Fruit fly (Drosophila melanogaster) whole organism, embryonic: Measurements from ENCODE around the gene Neurl4.
A peak's percentile ranks its signal among the peaks of the same experiment; 100 is the strongest.

Experiments used
- CG10431 ChIP-seq: fragments of 200-800 bp; sonication (Bioruptor generic); optimal IDR thresholded peaks from 3 replicates; lab custom pipeline; 2018; ENCODE audit warnings: missing biosample characterization, mild to moderate bottlenecking, missing genetic modification characterization
- CG10543 ChIP-seq: fragments of 200-800 bp; sonication (Bioruptor generic); optimal IDR thresholded peaks from 3 replicates; lab custom pipeline; 2017; ENCODE audit warnings: missing biosample characterization, mild to moderate bottlenecking, missing genetic modification characterization, moderate library complexity
- CG10654 ChIP-seq: fragments of 200-800 bp; sonication (Bioruptor generic); optimal IDR thresholded peaks from 2 replicates; lab custom pipeline; 2016; ENCODE audit warnings: missing biosample characterization, missing genetic modification characterization
- CG12299 ChIP-seq: fragments of 200-800 bp; sonication (Bioruptor generic); optimal IDR thresholded peaks from 2 replicates; lab custom pipeline; 2018; ENCODE audit warnings: missing biosample characterization, mild to moderate bottlenecking, missing genetic modification characterization
- CG12769 ChIP-seq: fragments of 200-800 bp; sonication (Bioruptor generic); optimal IDR thresholded peaks from 2 replicates; lab custom pipeline; 2019; ENCODE audit warnings: missing biosample characterization, mild to moderate bottlenecking, missing genetic modification characterization, moderate library complexity
- CG15269 ChIP-seq: fragments of 200-800 bp; sonication (Bioruptor generic); optimal IDR thresholded peaks from 2 replicates; lab custom pipeline; 2018; ENCODE audit warnings: missing biosample characterization, mild to moderate bottlenecking, missing genetic modification characterization, moderate library complexity
- CG18764 ChIP-seq: fragments of 200-800 bp; sonication (Bioruptor generic); optimal IDR thresholded peaks from 3 replicates; lab custom pipeline; 2016; ENCODE audit warnings: missing biosample characterization, missing genetic modification characterization
- CG32532 ChIP-seq: fragments of 200-800 bp; sonication (Bioruptor generic); IDR thresholded peaks from 2 replicates; pipeline ENCODE4 v1.3.6; 2022; ENCODE audit warnings: missing biosample characterization, missing genetic modification characterization
- CG4404 ChIP-seq: fragments of 200-800 bp; sonication (Bioruptor generic); IDR thresholded peaks from 2 replicates; pipeline ENCODE4 v1.3.6; 2022; ENCODE audit warnings: missing biosample characterization, missing genetic modification characterization
- CG6272 ChIP-seq: fragments of 200-800 bp; sonication (Bioruptor generic); IDR thresholded peaks from 2 replicates; pipeline ENCODE4 v1.3.6; 2022; ENCODE audit warnings: missing biosample characterization, missing genetic modification characterization
- CG6654 ChIP-seq: fragments of 200-800 bp; sonication (Bioruptor generic); optimal IDR thresholded peaks from 2 replicates; lab custom pipeline; 2017; ENCODE audit warnings: missing biosample characterization, mild to moderate bottlenecking, missing genetic modification characterization
- CG6791 ChIP-seq: fragments of 200-800 bp; sonication (Bioruptor generic); IDR thresholded peaks from 3 replicates; pipeline ENCODE4 v1.3.6; 2022; ENCODE audit warnings: missing biosample characterization, missing genetic modification characterization; ENCODE audit not compliant: partially characterized antibody
- CG6813 ChIP-seq: fragments of 200-800 bp; sonication (Bioruptor generic); optimal IDR thresholded peaks from 2 replicates; lab custom pipeline; 2017; ENCODE audit warnings: missing biosample characterization, missing genetic modification characterization, mild to moderate bottlenecking, moderate library complexity, missing genetic modification reagents
- CG8089 ChIP-seq: fragments of 200-800 bp; sonication (Bioruptor generic); optimal IDR thresholded peaks from 3 replicates; lab custom pipeline; 2016; ENCODE audit warnings: missing biosample characterization, missing genetic modification characterization
- CG8359 ChIP-seq: fragments of 200-800 bp; sonication (Bioruptor generic); optimal IDR thresholded peaks from 2 replicates; lab custom pipeline; 2017; ENCODE audit warnings: missing biosample characterization, mild to moderate bottlenecking, missing genetic modification characterization, borderline replicate concordance
- CG8765 ChIP-seq: fragments of 200-800 bp; sonication (Bioruptor generic); IDR thresholded peaks from 2 replicates; pipeline ENCODE4 v1.3.6; 2022; ENCODE audit warnings: missing biosample characterization, missing genetic modification characterization
- CG9609 ChIP-seq: fragments of 200-800 bp; sonication (Bioruptor generic); optimal IDR thresholded peaks from 3 replicates; lab custom pipeline; 2016; ENCODE audit warnings: missing biosample characterization, missing genetic modification characterization
- CHES-1-like ChIP-seq: fragments of 200-800 bp; sonication (Bioruptor generic); optimal IDR thresholded peaks from 2 replicates; lab custom pipeline; 2016; ENCODE audit warnings: missing biosample characterization, missing genetic modification characterization
- D ChIP-seq, 2 experiments: fragments of 200-800 bp in 1 of 2; fragments of >200 bp in 1 of 2; sonication (Bioruptor generic) in 1 of 2; optimal IDR thresholded peaks; 2 replicates in 1 of 2; 3 replicates in 1 of 2; lab custom pipeline; 2017; ENCODE audit warnings: mild to moderate bottlenecking in 1 of 2, missing biosample characterization in 1 of 2, missing genetic modification characterization in 1 of 2, missing genetic modification reagents in 1 of 2
- Dip3 ChIP-seq: fragments of 200-800 bp; sonication (Bioruptor generic); optimal IDR thresholded peaks from 3 replicates; lab custom pipeline; 2016; ENCODE audit warnings: missing biosample characterization, missing genetic modification characterization
- Doc2 ChIP-seq: fragments of 200-800 bp; sonication (Bioruptor generic); IDR thresholded peaks from 2 replicates; pipeline ENCODE4 v1.3.6; 2022; ENCODE audit warnings: missing biosample characterization, missing genetic modification characterization
- Doc3 ChIP-seq: fragments of 200-800 bp; sonication (Bioruptor generic); IDR thresholded peaks from 3 replicates; pipeline ENCODE4 v1.3.6; 2022; ENCODE audit warnings: missing biosample characterization, missing genetic modification characterization; ENCODE audit not compliant: partially characterized antibody
- Dp ChIP-seq: fragments of 200-800 bp; sonication (Bioruptor generic); optimal IDR thresholded peaks from 2 replicates; lab custom pipeline; 2018; ENCODE audit warnings: missing biosample characterization, mild to moderate bottlenecking, missing genetic modification characterization, moderate library complexity
- Dref ChIP-seq: fragments of 200-800 bp; sonication (Bioruptor generic); IDR thresholded peaks from 2 replicates; pipeline ENCODE4 v1.3.6; 2022; ENCODE audit warnings: missing biosample characterization, missing genetic modification characterization
- Eip74EF ChIP-seq, 2 experiments: fragments of 200-800 bp in 1 of 2; fragments of >200 bp in 1 of 2; sonication (Bioruptor generic) in 1 of 2; optimal IDR thresholded peaks; 2 replicates each; lab custom pipeline; 2017 to 2019; ENCODE audit warnings: missing biosample characterization in 2 of 2, missing genetic modification characterization in 2 of 2, mild to moderate bottlenecking in 1 of 2, moderate library complexity in 1 of 2
- Fer1 ChIP-seq: fragments of 200-800 bp; sonication (Bioruptor generic); optimal IDR thresholded peaks from 2 replicates; lab custom pipeline; 2017; ENCODE audit warnings: missing biosample characterization, mild to moderate bottlenecking, missing genetic modification characterization
- H2.0 ChIP-seq: fragments of 200-800 bp; sonication (Bioruptor generic); IDR thresholded peaks from 2 replicates; pipeline ENCODE4 v1.3.6; 2022; ENCODE audit warnings: missing biosample characterization, missing genetic modification characterization
- Hey ChIP-seq: fragments of 200-800 bp; sonication (Bioruptor generic); optimal IDR thresholded peaks from 3 replicates; lab custom pipeline; 2018; ENCODE audit warnings: missing biosample characterization, mild to moderate bottlenecking, missing genetic modification characterization
- Hmr ChIP-seq: fragments of 200-800 bp; sonication (Bioruptor generic); optimal IDR thresholded peaks from 3 replicates; lab custom pipeline; 2017; ENCODE audit warnings: mild to moderate bottlenecking, missing biosample characterization, missing genetic modification reagents, missing genetic modification characterization
- Hr78 ChIP-seq, 2 experiments: fragments of 200-800 bp in 1 of 2; fragments of >200 bp in 1 of 2; sonication (Bioruptor generic) in 1 of 2; optimal IDR thresholded peaks; 2 replicates each; lab custom pipeline; 2017 to 2019; ENCODE audit warnings: missing biosample characterization in 2 of 2, missing genetic modification characterization in 2 of 2, mild to moderate bottlenecking in 1 of 2, moderate library complexity in 1 of 2
- Lim3 ChIP-seq: fragments of 200-800 bp; sonication (Bioruptor generic); IDR thresholded peaks from 2 replicates; pipeline ENCODE4 v1.3.6; 2022; ENCODE audit warnings: missing biosample characterization, missing genetic modification characterization
- Lpt ChIP-seq: fragments of >200 bp; optimal IDR thresholded peaks from 2 replicates; lab custom pipeline; 2018; ENCODE audit warnings: missing biosample characterization, missing genetic modification characterization
- NFAT ChIP-seq: fragments of 200-800 bp; sonication (Bioruptor generic); IDR thresholded peaks from 2 replicates; pipeline ENCODE4 v1.3.6; 2022; ENCODE audit warnings: missing biosample characterization, missing genetic modification characterization
- Trl ChIP-seq, 3 experiments: fragments of >200 bp in 2 of 3; fragments of 200-800 bp in 1 of 3; sonication (Bioruptor generic) in 1 of 3; optimal IDR thresholded peaks; 2 replicates in 1 of 3; 3 replicates in 2 of 3; lab custom pipeline; 2016 to 2017; ENCODE audit warnings: missing biosample characterization in 1 of 3, missing genetic modification characterization in 1 of 3
- Xbp1 ChIP-seq: fragments of 200-800 bp; sonication (Bioruptor generic); optimal IDR thresholded peaks from 3 replicates; lab custom pipeline; 2016; ENCODE audit warnings: missing biosample characterization, mild to moderate bottlenecking, missing genetic modification characterization
- Xrp1 ChIP-seq: fragments of 200-800 bp; sonication (Bioruptor generic); IDR thresholded peaks from 2 replicates; pipeline ENCODE4 v1.3.6; 2022; ENCODE audit warnings: missing biosample characterization, missing genetic modification characterization
- ap ChIP-seq: fragments of 200-800 bp; sonication (Bioruptor generic); IDR thresholded peaks from 2 replicates; pipeline ENCODE4 v1.3.6; 2022; ENCODE audit warnings: missing biosample characterization, missing genetic modification characterization
- cas ChIP-seq: fragments of 200-800 bp; sonication (Bioruptor generic); IDR thresholded peaks from 2 replicates; pipeline ENCODE4 v1.3.6; 2022; ENCODE audit warnings: missing biosample characterization, missing genetic modification characterization
- fd102C ChIP-seq: fragments of 200-800 bp; sonication (Bioruptor generic); optimal IDR thresholded peaks from 2 replicates; lab custom pipeline; 2018; ENCODE audit warnings: missing biosample characterization, mild to moderate bottlenecking, missing genetic modification characterization, moderate library complexity
- gsb-n ChIP-seq: fragments of 200-800 bp; sonication (Bioruptor generic); optimal IDR thresholded peaks from 3 replicates; lab custom pipeline; 2018; ENCODE audit warnings: missing biosample characterization, mild to moderate bottlenecking, missing genetic modification characterization
- lab ChIP-seq: fragments of 200-800 bp; sonication (Bioruptor generic); optimal IDR thresholded peaks from 3 replicates; lab custom pipeline; 2017; ENCODE audit warnings: missing biosample characterization, missing genetic modification characterization, mild to moderate bottlenecking, moderate library complexity, missing genetic modification reagents
- lov ChIP-seq, 2 experiments: fragments of 200-800 bp in 1 of 2; fragments of >200 bp in 1 of 2; sonication (Bioruptor generic) in 1 of 2; IDR thresholded peaks in 1 of 2; optimal IDR thresholded peaks in 1 of 2; 2 replicates in 1 of 2; 3 replicates in 1 of 2; pipeline versions ENCODE4 v1.3.6 to Lab custom; 2017 to 2022; ENCODE audit warnings: missing biosample characterization in 1 of 2, missing genetic modification characterization in 1 of 2
- run ChIP-seq: fragments of 200-800 bp; sonication (Bioruptor generic); optimal IDR thresholded peaks from 3 replicates; lab custom pipeline; 2018; ENCODE audit warnings: missing biosample characterization, mild to moderate bottlenecking, missing genetic modification characterization
- sim ChIP-seq: fragments of 200-800 bp; sonication (Bioruptor generic); IDR thresholded peaks from 2 replicates; pipeline ENCODE4 v1.3.6; 2022; ENCODE audit warnings: missing biosample characterization, missing genetic modification characterization
- tna ChIP-seq: fragments of 200-800 bp; sonication (Bioruptor generic); IDR thresholded peaks from 2 replicates; pipeline ENCODE4 v1.3.6; 2022; ENCODE audit warnings: missing biosample characterization, missing genetic modification characterization; ENCODE audit not compliant: partially characterized antibody
- twi ChIP-seq: fragments of 200-800 bp; optimal IDR thresholded peaks from 2 replicates; lab custom pipeline; 2019; ENCODE audit warnings: missing biosample characterization, mild to moderate bottlenecking, missing genetic modification characterization, moderate library complexity
- vfl ChIP-seq: fragments of 200-800 bp; sonication (Bioruptor generic); optimal IDR thresholded peaks from 2 replicates; lab custom pipeline; 2016; ENCODE audit warnings: missing biosample characterization, missing genetic modification characterization
- zen ChIP-seq: fragments of 200-800 bp; sonication (Bioruptor generic); optimal IDR thresholded peaks from 3 replicates; lab custom pipeline; 2018; ENCODE audit warnings: missing biosample characterization, mild to moderate bottlenecking, missing genetic modification characterization, moderate library complexity

The Neurl4 gene

dm6 chr3L:14049620-14050253 is at the start of gene Neurl4 (continued):
- TF ChIP-seq CG12769 (tag; lab: Kevin White, UChicago) (no peak), Xbp1 (GFP tag; lab: Kevin White, UChicago) (peak; percentile 83), twi (peak; percentile 62), CG6654 (GFP tag; lab: Kevin White, UChicago) (no peak), Eip74EF (GFP tag; optimal IDR thresholded peaks at IDR 0.05; lab: Kevin White, UChicago) (no peak), CG10431 (no peak), Hr78 (GFP tag; optimal IDR thresholded peaks at IDR 0.05; lab: Kevin White, UChicago) (no peak), CG32532 (peak; percentile 57; the same call in 1 of the 2 replicates), NFAT (GFP tag; lab: Robert Waterston, UW) (0 out of 2 replicates have a peak, but pooled peaks have one; percentile 4), CG6813 (GFP tag; lab: Kevin White, UChicago) (peak; percentile 47), CG8765 (GFP tag; lab: Robert Waterston, UW) (no peak), Lim3 (no peak), CG12299 (peak; percentile 1), CG8359 (no peak), H2.0 (GFP tag; lab: Robert Waterston, UW) (peak; percentile 83), Dp (GFP tag; lab: Kevin White, UChicago) (peak; percentile 1), CG6791 (no peak), Doc3 (GFP tag; lab: Robert Waterston, UW) (no peak), CG18764 (GFP tag; lab: Kevin White, UChicago) (no peak), run (tag; lab: Kevin White, UChicago) (no peak), zen (tag; lab: Kevin White, UChicago) (peak; percentile 69), CG6272 (no peak; the same call in 1 of the 2 replicates), cas (no peak), CG10654 (GFP tag; lab: Kevin White, UChicago) (peak; percentile 42), CG10543 (GFP tag; lab: Kevin White, UChicago) (no peak), CG4404 (GFP tag; lab: Robert Waterston, UW) (no peak), lov (optimal IDR thresholded peaks at IDR 0.05; lab: Kevin White, UChicago) (no peak), lov (GFP tag; IDR thresholded peaks at IDR 0.05; lab: Robert Waterston, UW) (no peak), ap (GFP tag; lab: Robert Waterston, UW) (no peak), CG9609 (GFP tag; lab: Kevin White, UChicago) (peak; percentile 67), Trl (optimal IDR thresholded peaks at IDR 0.05; lab: Kevin White, UChicago) (no peak), Trl (GFP tag; optimal IDR thresholded peaks at IDR 0.05; lab: Kevin White, UChicago) (peak; percentile 63), vfl (GFP tag; lab: Kevin White, UChicago) (no peak), CHES-1-like (GFP tag; lab: Kevin White, UChicago) (peak; percentile 67), Dref (GFP tag; lab: Robert Waterston, UW) (no peak; the same call in 1 of the 2 replicates), CG15269 (no peak), CG8089 (GFP tag; lab: Kevin White, UChicago) (peak; percentile 50), D (optimal IDR thresholded peaks at IDR 0.05; lab: Kevin White, UChicago) (peak; percentile 11), D (GFP tag; optimal IDR thresholded peaks at IDR 0.05; lab: Kevin White, UChicago) (no peak), Fer1 (GFP tag; lab: Kevin White, UChicago) (no peak), lab (GFP tag; lab: Kevin White, UChicago) (no peak), Xrp1 (GFP tag; lab: Robert Waterston, UW) (no peak), Hmr (GFP tag; lab: Kevin White, UChicago) (no peak), fd102C (GFP tag; lab: Kevin White, UChicago) (no peak), sim (GFP tag; lab: Robert Waterston, UW) (no peak), gsb-n (no peak), Hey (tag; lab: Kevin White, UChicago) (no peak), Doc2 (GFP tag; lab: Robert Waterston, UW) (no peak), Dip3 (GFP tag; lab: Kevin White, UChicago) (no peak), tna (GFP tag; lab: Robert Waterston, UW) (no peak), Lpt (GFP tag; lab: Kevin White, UChicago) (no peak)
